Worm (Caenorhabditis elegans): ENCODE measurements around the gene C25A8.2.

C25A8.2 gene

ce11 chrIV:7009531-7009930, at the start of gene C25A8.2:
C25A8.2 (plus strand) TSS chrIV:7009831.
- TF ChIP-seq unc-62 (GFP tag; optimal IDR thresholded peaks at IDR 0.05): no peak

ce11 chrIV:6964508-6964907, 45.1 kb upstream of the C25A8.2 start, which contains the start of gene B0478.3:
B0478.3 (minus strand) TSS chrIV:6964608.
- no peak for TF ChIP-seq unc-62 (GFP tag; optimal IDR thresholded peaks at IDR 0.05)

ce11 chrIV:6965192-6965591, 44.4 kb upstream of the C25A8.2 start, which contains the start of gene ZK381.2:
ZK381.2 (plus strand) TSS chrIV:6965492.
- no peak for TF ChIP-seq unc-62 (GFP tag; optimal IDR thresholded peaks at IDR 0.05)

- no peak for TF ChIP-seq unc-62 (GFP tag; optimal IDR thresholded peaks at IDR 0.05)
Observed at ce11 chrIV:6970271-6970670, 39.4 kb upstream of the C25A8.2 start, which contains the start of gene ZK381.8. ZK381.8 (minus strand) TSS chrIV:6970371.

ce11 chrIV:6971213-6971612, 38.4 kb upstream of the C25A8.2 start, which contains the start of gene ZK381.62:
ZK381.62 (minus strand) TSS chrIV:6971313.
- TF ChIP-seq unc-62 (GFP tag; optimal IDR thresholded peaks at IDR 0.05): no peak

- TF ChIP-seq unc-62 (GFP tag; optimal IDR thresholded peaks at IDR 0.05): no peak
Observed at ce11 chrIV:6972427-6972826, 37.2 kb upstream of the C25A8.2 start, which contains the start of gene nhr-249. nhr-249 (minus strand) TSS chrIV:6972527.

ce11 chrIV:6974162-6974938, 35.3 kb upstream of the C25A8.2 start:
- no peak for TF ChIP-seq unc-62 (GFP tag; optimal IDR thresholded peaks at IDR 0.05)

ce11 chrIV:6977089-6977558, 32.5 kb upstream of the C25A8.2 start, which contains the start of the genes pgl-1 and him-3:
pgl-1 (minus strand) TSS chrIV:6977318.
him-3 (plus strand) TSS chrIV:6977508.
- TF ChIP-seq unc-62 (GFP tag; optimal IDR thresholded peaks at IDR 0.05): no peak

ce11 chrIV:6978625-6979024, 31.0 kb upstream of the C25A8.2 start:
- TF ChIP-seq unc-62 (GFP tag; optimal IDR thresholded peaks at IDR 0.05): no peak

ce11 chrIV:6984449-6985380, 24.9 kb upstream of the C25A8.2 start:
- no peak for TF ChIP-seq unc-62 (GFP tag; optimal IDR thresholded peaks at IDR 0.05)

- TF ChIP-seq unc-62 (GFP tag; optimal IDR thresholded peaks at IDR 0.05): no peak
Observed at ce11 chrIV:6986835-6987234, 22.8 kb upstream of the C25A8.2 start, which contains the start of gene prkl-1. prkl-1 (minus strand) TSS chrIV:6986935.

- TF ChIP-seq unc-62 (GFP tag; optimal IDR thresholded peaks at IDR 0.05): no peak
Observed at ce11 chrIV:6991070-6991469, 18.6 kb upstream of the C25A8.2 start.

ce11 chrIV:6997918-6998317, 11.7 kb upstream of the C25A8.2 start:
- no peak for TF ChIP-seq unc-62 (GFP tag; optimal IDR thresholded peaks at IDR 0.05)

- TF ChIP-seq unc-62 (GFP tag; optimal IDR thresholded peaks at IDR 0.05): no peak
Observed at ce11 chrIV:6999206-6999605, 10.4 kb upstream of the C25A8.2 start, which contains the start of gene C25A8.5. C25A8.5 (plus strand) TSS chrIV:6999506.

- TF ChIP-seq unc-62 (GFP tag; optimal IDR thresholded peaks at IDR 0.05): no peak
Observed at ce11 chrIV:7003323-7003722, 6.3 kb upstream of the C25A8.2 start, which contains the start of gene cht-3. cht-3 (plus strand) TSS chrIV:7003623.

- TF ChIP-seq unc-62 (GFP tag; optimal IDR thresholded peaks at IDR 0.05): no peak
Observed at ce11 chrIV:7010195-7010594, 564 bp downstream of the C25A8.2 start.

All from whole organism, dauer.